Fruit fly (Drosophila melanogaster) whole organism, embryonic: ENCODE measurements around the gene CG43998.

Experiments
- B-H2 ChIP-seq: fragments of 200-800 bp; sonication (Bioruptor generic); optimal IDR thresholded peaks from 2 replicates; lab custom pipeline; 2018; ENCODE audit warnings: missing biosample characterization, mild to moderate bottlenecking, missing genetic modification characterization
- BtbVII ChIP-seq: fragments of 200-800 bp; sonication (Bioruptor generic); optimal IDR thresholded peaks from 3 replicates; lab custom pipeline; 2017; ENCODE audit warnings: missing biosample characterization, mild to moderate bottlenecking, missing genetic modification characterization
- CG10366 ChIP-seq: fragments of 200-800 bp; sonication (Bioruptor generic); IDR thresholded peaks from 2 replicates; pipeline ENCODE4 v1.3.6; 2022; ENCODE audit warnings: missing biosample characterization, missing genetic modification characterization
- CG10431 ChIP-seq: fragments of 200-800 bp; sonication (Bioruptor generic); optimal IDR thresholded peaks from 3 replicates; lab custom pipeline; 2018; ENCODE audit warnings: missing biosample characterization, mild to moderate bottlenecking, missing genetic modification characterization
- CG10979 ChIP-seq: fragments of 200-800 bp; sonication (Bioruptor generic); optimal IDR thresholded peaks from 2 replicates; lab custom pipeline; 2018; ENCODE audit warnings: missing biosample characterization, mild to moderate bottlenecking, missing genetic modification characterization, moderate library complexity
- CG11093 ChIP-seq: fragments of 200-800 bp; sonication (Bioruptor generic); IDR thresholded peaks from 3 replicates; pipeline ENCODE4 v1.3.6; 2022; ENCODE audit warnings: missing biosample characterization, missing genetic modification characterization
- CG11504 ChIP-seq: fragments of 200-800 bp; sonication (Bioruptor generic); optimal IDR thresholded peaks from 3 replicates; lab custom pipeline; 2019; ENCODE audit warnings: missing biosample characterization, mild to moderate bottlenecking, missing genetic modification characterization, moderate library complexity
- CG11696 ChIP-seq: fragments of 200-800 bp; sonication (Bioruptor generic); IDR thresholded peaks from 2 replicates; pipeline ENCODE4 v1.3.6; 2022; ENCODE audit warnings: missing biosample characterization, missing genetic modification characterization
- CG12236 ChIP-seq: fragments of 200-800 bp; sonication (Bioruptor generic); optimal IDR thresholded peaks from 2 replicates; lab custom pipeline; 2016; ENCODE audit warnings: missing biosample characterization, missing genetic modification characterization
- CG14965 ChIP-seq: fragments of 200-800 bp; sonication (Bioruptor generic); optimal IDR thresholded peaks from 2 replicates; lab custom pipeline; 2016; ENCODE audit warnings: missing biosample characterization, missing genetic modification characterization, borderline replicate concordance
- CG16779 ChIP-seq: fragments of 200-800 bp; sonication (Bioruptor generic); IDR thresholded peaks from 2 replicates; pipeline ENCODE4 v1.3.6; 2022; ENCODE audit warnings: missing biosample characterization, missing genetic modification characterization
- CG17568 ChIP-seq: fragments of 200-800 bp; sonication (Bioruptor generic); optimal IDR thresholded peaks from 2 replicates; lab custom pipeline; 2018; ENCODE audit warnings: missing biosample characterization, mild to moderate bottlenecking, missing genetic modification characterization, moderate library complexity
- CG1832 ChIP-seq: fragments of 200-800 bp; sonication (Bioruptor generic); optimal IDR thresholded peaks from 2 replicates; lab custom pipeline; 2017; ENCODE audit warnings: missing biosample characterization, mild to moderate bottlenecking, missing genetic modification characterization, inconsistent platforms
- CG2129 ChIP-seq: fragments of 200-800 bp; sonication (Bioruptor generic); IDR thresholded peaks from 2 replicates; pipeline ENCODE4 v1.3.6; 2022; ENCODE audit warnings: missing biosample characterization, missing genetic modification characterization; ENCODE audit not compliant: partially characterized antibody
- CG2199 ChIP-seq: fragments of 200-800 bp; sonication (Bioruptor generic); IDR thresholded peaks from 3 replicates; pipeline ENCODE4 v1.3.6; 2022; ENCODE audit warnings: missing biosample characterization, missing genetic modification characterization
- CG32532 ChIP-seq: fragments of 200-800 bp; sonication (Bioruptor generic); IDR thresholded peaks from 2 replicates; pipeline ENCODE4 v1.3.6; 2022; ENCODE audit warnings: missing biosample characterization, missing genetic modification characterization
- CG3726 ChIP-seq: fragments of 200-800 bp; sonication (Bioruptor generic); IDR thresholded peaks from 3 replicates; pipeline ENCODE4, ENCODE4 v1.3.6; 2022; ENCODE audit warnings: missing biosample characterization, missing genetic modification characterization
- CG42726 ChIP-seq: fragments of 200-800 bp; sonication (Bioruptor generic); IDR thresholded peaks from 2 replicates; pipeline ENCODE4 v1.3.6; 2022; ENCODE audit warnings: missing biosample characterization, missing genetic modification characterization; ENCODE audit not compliant: partially characterized antibody
- CG4360 ChIP-seq: fragments of 200-800 bp; sonication (Bioruptor generic); IDR thresholded peaks from 2 replicates; pipeline ENCODE4 v1.3.6; 2022; ENCODE audit warnings: missing biosample characterization, missing genetic modification characterization
- CG6854 ChIP-seq: fragments of 200-800 bp; sonication (Bioruptor generic); optimal IDR thresholded peaks from 3 replicates; lab custom pipeline; 2017; ENCODE audit warnings: missing biosample characterization, mild to moderate bottlenecking, missing genetic modification characterization
- CG7963 ChIP-seq: fragments of 200-800 bp; sonication (Bioruptor generic); IDR thresholded peaks from 3 replicates; pipeline ENCODE4 v1.3.6; 2022; ENCODE audit warnings: missing biosample characterization, missing genetic modification characterization; ENCODE audit not compliant: partially characterized antibody
- CG9932 ChIP-seq: fragments of 200-800 bp; sonication (Bioruptor generic); IDR thresholded peaks from 2 replicates; pipeline ENCODE4 v1.3.6; 2022; ENCODE audit warnings: missing biosample characterization, missing genetic modification characterization
- CTCF ChIP-seq: fragments of 200-800 bp; sonication (Bioruptor generic); optimal IDR thresholded peaks from 2 replicates; lab custom pipeline; 2017; ENCODE audit warnings: missing biosample characterization, mild to moderate bottlenecking, missing genetic modification characterization, moderate library complexity
- CoRest ChIP-seq: fragments of 200-800 bp; sonication (Bioruptor generic); optimal IDR thresholded peaks from 3 replicates; lab custom pipeline; 2018; ENCODE audit warnings: missing biosample characterization, mild to moderate bottlenecking, missing genetic modification characterization, moderate library complexity
- D19B ChIP-seq: fragments of 200-800 bp; sonication (Bioruptor generic); optimal IDR thresholded peaks from 2 replicates; lab custom pipeline; 2017; ENCODE audit warnings: missing biosample characterization, mild to moderate bottlenecking, missing genetic modification characterization
- Dip3 ChIP-seq: fragments of 200-800 bp; sonication (Bioruptor generic); optimal IDR thresholded peaks from 3 replicates; lab custom pipeline; 2016; ENCODE audit warnings: missing biosample characterization, missing genetic modification characterization
- H2.0 ChIP-seq: fragments of 200-800 bp; sonication (Bioruptor generic); IDR thresholded peaks from 2 replicates; pipeline ENCODE4 v1.3.6; 2022; ENCODE audit warnings: missing biosample characterization, missing genetic modification characterization
- Jarid2 ChIP-seq: fragments of 200-800 bp; sonication (Bioruptor generic); optimal IDR thresholded peaks from 3 replicates; lab custom pipeline; 2017; ENCODE audit warnings: mild to moderate bottlenecking, missing biosample characterization, missing genetic modification reagents, missing genetic modification characterization
- PHDP ChIP-seq: fragments of 200-800 bp; sonication (Bioruptor generic); optimal IDR thresholded peaks from 3 replicates; lab custom pipeline; 2018; ENCODE audit warnings: missing biosample characterization, mild to moderate bottlenecking, missing genetic modification characterization, moderate library complexity
- Side ChIP-seq: fragments of 200-800 bp; sonication (Bioruptor generic); optimal IDR thresholded peaks from 2 replicates; lab custom pipeline; 2016; ENCODE audit warnings: missing biosample characterization, missing genetic modification characterization
- Sox100B ChIP-seq: fragments of 200-800 bp; sonication (Bioruptor generic); optimal IDR thresholded peaks from 3 replicates; lab custom pipeline; 2018; ENCODE audit warnings: missing biosample characterization, mild to moderate bottlenecking, missing genetic modification characterization
- Spps ChIP-seq: fragments of 200-800 bp; sonication (Bioruptor generic); optimal IDR thresholded peaks from 2 replicates; lab custom pipeline; 2018; ENCODE audit warnings: missing biosample characterization, mild to moderate bottlenecking, missing genetic modification characterization
- Vsx1 ChIP-seq: fragments of 200-800 bp; sonication (Bioruptor generic); optimal IDR thresholded peaks from 2 replicates; lab custom pipeline; 2017; ENCODE audit warnings: missing biosample characterization, mild to moderate bottlenecking, missing genetic modification characterization, missing genetic modification reagents
- Xbp1 ChIP-seq: fragments of 200-800 bp; sonication (Bioruptor generic); optimal IDR thresholded peaks from 3 replicates; lab custom pipeline; 2016; ENCODE audit warnings: missing biosample characterization, mild to moderate bottlenecking, missing genetic modification characterization
- abd-A ChIP-seq: fragments of 200-800 bp; sonication (Bioruptor generic); optimal IDR thresholded peaks from 3 replicates; lab custom pipeline; 2019; ENCODE audit warnings: missing biosample characterization, mild to moderate bottlenecking, missing genetic modification characterization, moderate library complexity
- amos ChIP-seq: fragments of 200-800 bp; sonication (Bioruptor generic); IDR thresholded peaks from 2 replicates; pipeline ENCODE4 v1.3.6; 2022; ENCODE audit warnings: missing biosample characterization, missing genetic modification characterization; ENCODE audit not compliant: partially characterized antibody
- ase ChIP-seq: fragments of 200-800 bp; sonication (Bioruptor generic); IDR thresholded peaks from 3 replicates; pipeline ENCODE4 v1.3.6; 2022; ENCODE audit warnings: missing biosample characterization, missing genetic modification characterization
- bsh ChIP-seq, 2 experiments: fragments of 200-800 bp; sonication (Bioruptor generic); optimal IDR thresholded peaks; 2 replicates each; lab custom pipeline; 2017 to 2018; ENCODE audit warnings: mild to moderate bottlenecking in 2 of 2, missing biosample characterization in 2 of 2, missing genetic modification characterization in 2 of 2, moderate library complexity in 1 of 2
- dan ChIP-seq: fragments of 200-800 bp; sonication (Bioruptor generic); IDR thresholded peaks from 2 replicates; pipeline ENCODE4 v1.3.6; 2022; ENCODE audit warnings: missing biosample characterization, missing genetic modification characterization
- ewg ChIP-seq: fragments of 200-800 bp; sonication (Bioruptor generic); optimal IDR thresholded peaks from 3 replicates; lab custom pipeline; 2017; ENCODE audit warnings: mild to moderate bottlenecking, missing biosample characterization, missing genetic modification reagents, missing genetic modification characterization
- ftz-f1 ChIP-seq: fragments of 200-800 bp; sonication (Bioruptor generic); optimal IDR thresholded peaks from 2 replicates; lab custom pipeline; 2016; ENCODE audit warnings: missing biosample characterization, missing genetic modification characterization
- nerfin-1 ChIP-seq: fragments of 200-800 bp; sonication (Bioruptor generic); optimal IDR thresholded peaks from 3 replicates; lab custom pipeline; 2019; ENCODE audit warnings: missing biosample characterization, mild to moderate bottlenecking, missing genetic modification characterization, moderate library complexity
- p53 ChIP-seq: fragments of 200-800 bp; sonication (Bioruptor generic); optimal IDR thresholded peaks from 2 replicates; lab custom pipeline; 2016; ENCODE audit warnings: missing biosample characterization, missing genetic modification characterization
- pan ChIP-seq, 4 experiments: fragments of >200 bp in 3 of 4; fragments of 200-800 bp in 1 of 4; sonication (Bioruptor generic) in 1 of 4; optimal IDR thresholded peaks in 3 of 4; IDR thresholded peaks in 1 of 4; 2 replicates each; pipeline versions ENCODE4 v1.3.6 to Lab custom; 2017 to 2022; ENCODE audit warnings: missing biosample characterization in 2 of 4, missing genetic modification characterization in 2 of 4, mixed read lengths in 1 of 4
- run ChIP-seq: fragments of 200-800 bp; sonication (Bioruptor generic); optimal IDR thresholded peaks from 3 replicates; lab custom pipeline; 2018; ENCODE audit warnings: missing biosample characterization, mild to moderate bottlenecking, missing genetic modification characterization
- scrt ChIP-seq: fragments of 200-800 bp; sonication (Bioruptor generic); optimal IDR thresholded peaks from 2 replicates; lab custom pipeline; 2018; ENCODE audit warnings: missing biosample characterization, mild to moderate bottlenecking, missing genetic modification characterization, moderate library complexity
- wdn ChIP-seq: fragments of 200-800 bp; sonication (Bioruptor generic); IDR thresholded peaks from 2 replicates; pipeline ENCODE4 v1.3.6; 2022; ENCODE audit warnings: missing biosample characterization, missing genetic modification characterization
- wor ChIP-seq: fragments of 200-800 bp; sonication (Bioruptor generic); IDR thresholded peaks from 2 replicates; pipeline ENCODE4 v1.3.6; 2022; ENCODE audit warnings: missing biosample characterization, missing genetic modification characterization
- zen2 ChIP-seq: fragments of 200-800 bp; sonication (Bioruptor generic); IDR thresholded peaks from 3 replicates; pipeline ENCODE4 v1.3.6; 2022; ENCODE audit warnings: missing biosample characterization, missing genetic modification characterization; ENCODE audit not compliant: partially characterized antibody
- zfh1 ChIP-seq: fragments of 200-800 bp; sonication (Bioruptor generic); IDR thresholded peaks from 3 replicates; pipeline ENCODE4 v1.3.6; 2022; ENCODE audit warnings: missing biosample characterization, missing genetic modification characterization

Gene CG43998

DNA sequence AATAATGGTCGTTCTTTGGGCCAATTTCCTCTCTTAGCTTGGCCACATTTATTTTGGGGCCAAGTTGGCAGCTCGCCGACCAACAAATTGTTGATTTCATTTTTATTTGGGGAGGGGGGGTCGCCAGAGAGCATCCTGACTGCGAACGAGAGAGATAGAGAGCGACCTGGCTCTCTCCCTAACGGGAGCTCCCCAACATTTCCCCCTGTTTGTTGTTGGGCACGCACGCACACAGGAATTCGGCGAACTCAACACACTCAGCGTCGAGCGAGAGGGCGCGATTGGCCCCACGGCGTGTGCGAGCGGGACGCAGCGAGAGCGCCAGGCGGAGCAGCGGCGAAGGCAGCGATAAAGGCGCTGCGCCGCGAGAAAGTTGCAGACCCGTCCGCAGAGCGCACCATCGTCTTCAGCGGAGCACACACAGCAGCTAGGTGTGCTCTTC lies 34.0 kb upstream of the CG43998 start, which contains the start of gene CG31140 (continued):
- TF ChIP-seq ftz-f1 (no peak), scrt (peak; percentile 97), CG10979 (tag; lab: Kevin White, UChicago) (peak; percentile 7), CG4360 (peak; percentile 61), CG32532 (GFP tag; lab: Robert Waterston, UW) (peak; percentile 57; the same call in 1 of the 2 replicates), pan (optimal IDR thresholded peaks at IDR 0.05; lab: Kevin White, UChicago) (no peak), pan (GFP tag; optimal IDR thresholded peaks at IDR 0.05 in 1 of 2, IDR thresholded peaks at IDR 0.05 in 1 of 2) (no peak), CG1832 (GFP tag; lab: Kevin White, UChicago) (peak; percentile 90), nerfin-1 (peak; percentile 44), Dip3 (no peak), CG17568 (GFP tag; lab: Kevin White, UChicago) (no peak), Jarid2 (peak; percentile 2), H2.0 (GFP tag; lab: Robert Waterston, UW) (no peak), ewg (GFP tag; lab: Kevin White, UChicago) (peak; percentile 89), CoRest (tag; lab: Kevin White, UChicago) (no peak), ase (no peak), CG9932 (GFP tag; lab: Robert Waterston, UW) (no peak), dan (GFP tag; lab: Robert Waterston, UW) (no peak), zen2 (GFP tag; lab: Robert Waterston, UW) (0 out of 3 replicates have a peak, but pooled peaks have one; percentile 44), CG14965 (no peak), CG2199 (GFP tag; lab: Robert Waterston, UW) (0 out of 3 replicates have a peak, but pooled peaks have one; percentile 36), CG10431 (GFP tag; lab: Kevin White, UChicago) (no peak), CG11696 (GFP tag; lab: Robert Waterston, UW) (no peak), amos (no peak; the same call in 1 of the 2 replicates), B-H2 (GFP tag; lab: Kevin White, UChicago) (no peak), zfh1 (GFP tag; lab: Robert Waterston, UW) (0 out of 3 replicates have a peak, but pooled peaks have one; percentile 37), abd-A (tag; lab: Kevin White, UChicago) (peak; percentile 85), D19B (GFP tag; lab: Kevin White, UChicago) (no peak), CG10366 (GFP tag; lab: Robert Waterston, UW) (no peak), CG6854 (GFP tag; lab: Kevin White, UChicago) (peak; percentile 27), CG12236 (no peak), CTCF (GFP tag; lab: Kevin White, UChicago) (peak; percentile 31), BtbVII (GFP tag; lab: Kevin White, UChicago) (peak; percentile 12), run (tag; lab: Kevin White, UChicago) (no peak), CG11093 (GFP tag; lab: Robert Waterston, UW) (no peak), CG7963 (GFP tag; lab: Robert Waterston, UW) (no peak), wor (GFP tag; lab: Robert Waterston, UW) (no peak), CG2129 (GFP tag; lab: Robert Waterston, UW) (no peak), Spps (tag; lab: Kevin White, UChicago) (no peak), Sox100B (GFP tag; lab: Kevin White, UChicago) (no peak), Side (GFP tag; lab: Kevin White, UChicago) (no peak), p53 (GFP tag; lab: Kevin White, UChicago) (no peak), Xbp1 (GFP tag; lab: Kevin White, UChicago) (no peak), CG3726 (no peak), CG42726 (GFP tag; lab: Robert Waterston, UW) (no peak), CG11504 (tag; lab: Kevin White, UChicago) (peak; percentile 17), wdn (GFP tag; lab: Robert Waterston, UW) (no peak), CG16779 (GFP tag; lab: Robert Waterston, UW) (peak; percentile 30; the same call in 1 of the 2 replicates), Vsx1 (GFP tag; lab: Kevin White, UChicago) (no peak), PHDP (no peak), bsh (GFP tag; optimal IDR thresholded peaks at IDR 0.05; lab: Kevin White, UChicago) (peak in 1 of 2 experiments; percentile 38)
